Worm (Caenorhabditis elegans) whole organism, mixed stage, embryonic: ENCODE data around the gene C55A6.4.

Experiments used
- bed-3 ChIP-seq: fragments of 200-800 bp; sonication (Bioruptor generic); optimal IDR thresholded peaks from 3 replicates; lab custom pipeline; 2018; ENCODE audit warnings: mild to moderate bottlenecking, missing genetic modification characterization, moderate library complexity, missing compliant biosample characterization
- blmp-1 ChIP-seq: fragments of 150-350 bp; optimal IDR thresholded peaks from 2 replicates; lab custom pipeline; 2014; ENCODE audit warnings: missing biosample characterization, missing genetic modification characterization
- ceh-39 ChIP-seq: fragments of 150-350 bp; optimal IDR thresholded peaks from 2 replicates; lab custom pipeline; 2014; ENCODE audit warnings: missing biosample characterization, missing genetic modification characterization
- ceh-43 ChIP-seq: fragments of 200-800 bp; sonication (Bioruptor generic); optimal IDR thresholded peaks from 2 replicates; lab custom pipeline; 2018; ENCODE audit warnings: mild to moderate bottlenecking, missing genetic modification characterization, moderate library complexity, missing compliant biosample characterization
- ceh-83 ChIP-seq: fragments of 200-800 bp; sonication (Bioruptor generic); optimal IDR thresholded peaks from 2 replicates; lab custom pipeline; 2018; ENCODE audit warnings: mild to moderate bottlenecking, missing genetic modification characterization, missing compliant biosample characterization
- ces-1 ChIP-seq: fragments of 150-350 bp; optimal IDR thresholded peaks from 2 replicates; lab custom pipeline; 2014; ENCODE audit warnings: missing biosample characterization, missing genetic modification reagents, missing genetic modification characterization
- cnd-1 ChIP-seq: fragments of 200-800 bp; sonication (Bioruptor generic); optimal IDR thresholded peaks from 2 replicates; lab custom pipeline; 2018; ENCODE audit warnings: mild to moderate bottlenecking, missing genetic modification characterization, missing compliant biosample characterization
- elt-1 ChIP-seq: sonication (generic microtip); optimal IDR thresholded peaks from 2 replicates; lab custom pipeline; 2017; ENCODE audit warnings: missing genetic modification characterization, mild to moderate bottlenecking, missing compliant biosample characterization, antibody characterized with exemption, moderate library complexity, borderline replicate concordance; ENCODE audit not compliant: insufficient read depth
- elt-3 ChIP-seq: fragments of 150-350 bp; optimal IDR thresholded peaks from 2 replicates; lab custom pipeline; 2014; ENCODE audit warnings: missing biosample characterization, missing genetic modification characterization
- flh-1 ChIP-seq: fragments of 200-800 bp; sonication (Bioruptor generic); optimal IDR thresholded peaks from 2 replicates; lab custom pipeline; 2018; ENCODE audit warnings: mild to moderate bottlenecking, missing genetic modification characterization, moderate library complexity, missing compliant biosample characterization
- hlh-1 ChIP-seq: fragments of 150-350 bp; optimal IDR thresholded peaks from 2 replicates; lab custom pipeline; 2014; ENCODE audit warnings: missing biosample characterization, missing genetic modification reagents, missing genetic modification characterization
- lin-13 ChIP-seq: fragments of 150-350 bp; optimal IDR thresholded peaks from 2 replicates; lab custom pipeline; 2014; ENCODE audit warnings: missing biosample characterization, missing genetic modification characterization
- lin-32 ChIP-seq: fragments of 200-800 bp; sonication (Bioruptor generic); optimal IDR thresholded peaks from 2 replicates; lab custom pipeline; 2018; ENCODE audit warnings: mild to moderate bottlenecking, missing genetic modification characterization, missing compliant biosample characterization
- lsy-2 ChIP-seq: fragments of 150-350 bp; optimal IDR thresholded peaks from 2 replicates; lab custom pipeline; 2014; ENCODE audit warnings: missing biosample characterization, missing genetic modification characterization
- mab-5 ChIP-seq: fragments of 150-350 bp; optimal IDR thresholded peaks from 2 replicates; lab custom pipeline; 2014; ENCODE audit warnings: missing biosample characterization, missing genetic modification characterization
- mep-1 ChIP-seq: fragments of 150-350 bp; optimal IDR thresholded peaks from 2 replicates; lab custom pipeline; 2017; ENCODE audit warnings: missing biosample characterization, missing genetic modification reagents, missing genetic modification characterization, inconsistent platforms
- nhr-12 ChIP-seq: fragments of 150-350 bp; optimal IDR thresholded peaks from 2 replicates; lab custom pipeline; 2014; ENCODE audit warnings: missing biosample characterization, missing genetic modification characterization
- nhr-2 ChIP-seq: fragments of 150-350 bp; optimal IDR thresholded peaks from 2 replicates; lab custom pipeline; 2014; ENCODE audit warnings: missing biosample characterization, missing genetic modification characterization
- nhr-237 ChIP-seq: fragments of 150-350 bp; optimal IDR thresholded peaks from 2 replicates; lab custom pipeline; 2014; ENCODE audit warnings: missing biosample characterization, missing genetic modification characterization
- nhr-28 ChIP-seq: fragments of 150-350 bp; optimal IDR thresholded peaks from 2 replicates; lab custom pipeline; 2014; ENCODE audit warnings: missing biosample characterization, missing genetic modification characterization
- nhr-76 ChIP-seq: sonication (generic microtip); optimal IDR thresholded peaks from 2 replicates; lab custom pipeline; 2017; ENCODE audit warnings: missing biosample characterization, missing genetic modification characterization
- pha-4 ChIP-seq: fragments of 150-350 bp; optimal IDR thresholded peaks from 2 replicates; lab custom pipeline; 2018; ENCODE audit warnings: missing biosample characterization, missing genetic modification reagents, missing genetic modification characterization
- sem-2 ChIP-seq: fragments of 200-800 bp; sonication (Bioruptor generic); optimal IDR thresholded peaks from 2 replicates; lab custom pipeline; 2018; ENCODE audit warnings: mild to moderate bottlenecking, missing genetic modification characterization, missing compliant biosample characterization
- snpc-4 ChIP-seq: fragments of 150-350 bp; optimal IDR thresholded peaks from 2 replicates; lab custom pipeline; 2014; ENCODE audit warnings: missing biosample characterization, missing genetic modification characterization
- sptf-1 ChIP-seq: sonication (generic microtip); optimal IDR thresholded peaks from 2 replicates; lab custom pipeline; 2017; ENCODE audit warnings: mild to moderate bottlenecking, missing genetic modification characterization, moderate library complexity, missing compliant biosample characterization
- tbx-8 ChIP-seq: fragments of 200-800 bp; sonication (Bioruptor generic); optimal IDR thresholded peaks from 2 replicates; lab custom pipeline; 2018; ENCODE audit warnings: mild to moderate bottlenecking, missing genetic modification characterization, moderate library complexity, missing compliant biosample characterization
- unc-120 ChIP-seq: sonication (generic microtip); optimal IDR thresholded peaks from 2 replicates; lab custom pipeline; 2017; ENCODE audit warnings: missing genetic modification characterization, missing compliant biosample characterization; ENCODE audit not compliant: poor library complexity, severe bottlenecking
- unc-39 ChIP-seq: fragments of 150-350 bp; optimal IDR thresholded peaks from 2 replicates; lab custom pipeline; 2014; ENCODE audit warnings: missing biosample characterization, missing genetic modification characterization
- unc-62 ChIP-seq: fragments of 150-350 bp; optimal IDR thresholded peaks from 2 replicates; lab custom pipeline; 2014; ENCODE audit warnings: missing biosample characterization, missing genetic modification reagents, missing genetic modification characterization
- zip-8 ChIP-seq: fragments of 150-350 bp; optimal IDR thresholded peaks from 2 replicates; lab custom pipeline; 2014; ENCODE audit warnings: missing biosample characterization, missing genetic modification characterization
- ztf-11 ChIP-seq: fragments of 150-350 bp; optimal IDR thresholded peaks from 2 replicates; lab custom pipeline; 2014; ENCODE audit warnings: missing biosample characterization, missing genetic modification characterization

The C55A6.4 gene

ce11 chrV:11531100-11531499 lies 13.4 kb upstream of the C55A6.4 start:
- TF ChIP-seq flh-1 = no peak
- no peak for TF ChIP-seq lin-13 (tag; lab: Kevin White, UChicago)
- TF ChIP-seq unc-39 (tag; lab: Kevin White, UChicago) = no peak
- no peak for TF ChIP-seq nhr-2 (tag; lab: Kevin White, UChicago)
- no peak for TF ChIP-seq ceh-43 (GFP tag; lab: Kevin White, UChicago)
- TF ChIP-seq ceh-83 (GFP tag; lab: Kevin White, UChicago) = no peak
- TF ChIP-seq nhr-12 (tag; lab: Kevin White, UChicago) = no peak
- no peak for TF ChIP-seq mep-1 (tag; lab: Kevin White, UChicago)
- TF ChIP-seq nhr-237 = no peak
- TF ChIP-seq tbx-8 (GFP tag; lab: Kevin White, UChicago) = no peak
- no peak for TF ChIP-seq lin-32 (GFP tag; lab: Kevin White, UChicago)

- TF ChIP-seq ztf-11 (tag; lab: Kevin White, UChicago) (no peak), ceh-43 (GFP tag; lab: Kevin White, UChicago) (no peak), nhr-12 (tag; lab: Kevin White, UChicago) (no peak), snpc-4 (no peak), bed-3 (GFP tag; lab: Kevin White, UChicago) (no peak), lsy-2 (no peak), blmp-1 (no peak), nhr-237 (peak; percentile 27), ceh-83 (GFP tag; lab: Kevin White, UChicago) (no peak)
These were observed 11.9 kb upstream of the C55A6.4 start for ce11 chrV:11529541-11529940.

ce11 chrV:11528633-11529327 lies 11.1 kb upstream of the C55A6.4 start:
- TF ChIP-seq unc-62 (GFP tag; lab: Kevin White, UChicago) = no peak
- TF ChIP-seq hlh-1 = peak; percentile 11
- TF ChIP-seq mep-1 (tag; lab: Kevin White, UChicago) = no peak
- peak; percentile 19 for TF ChIP-seq unc-120 (tag; lab: Kevin White, UChicago)

- TF ChIP-seq unc-120 (tag; lab: Kevin White, UChicago) (no peak), ztf-11 (tag; lab: Kevin White, UChicago) (no peak), sem-2 (GFP tag; lab: Kevin White, UChicago) (no peak), hlh-1 (no peak), elt-1 (tag; lab: Kevin White, UChicago) (no peak), nhr-12 (tag; lab: Kevin White, UChicago) (no peak), snpc-4 (no peak), elt-3 (tag; lab: Kevin White, UChicago) (no peak), blmp-1 (no peak), mab-5 (tag; lab: Kevin White, UChicago) (no peak), mep-1 (tag; lab: Kevin White, UChicago) (no peak), lin-13 (tag; lab: Kevin White, UChicago) (no peak), nhr-28 (no peak)
These were observed 9.8 kb upstream of the C55A6.4 start, which contains the start of gene ccch-1 for ce11 chrV:11527531-11527930. Gene ccch-1, plus strand, starts transcription at chrV:11527831.

- no peak for TF ChIP-seq nhr-76 (tag; lab: Kevin White, UChicago)
- TF ChIP-seq cnd-1 (tag; lab: Kevin White, UChicago) = no peak
- no peak for TF ChIP-seq pha-4 (tag; lab: Kevin White, UChicago)
- no peak for TF ChIP-seq nhr-12 (tag; lab: Kevin White, UChicago)
- TF ChIP-seq zip-8 (tag; lab: Kevin White, UChicago) = no peak
- no peak for TF ChIP-seq flh-1
- no peak for TF ChIP-seq sem-2 (GFP tag; lab: Kevin White, UChicago)
- no peak for TF ChIP-seq ces-1 (GFP tag; lab: Kevin White, UChicago)
- TF ChIP-seq unc-62 (GFP tag; lab: Kevin White, UChicago) = no peak
- no peak for TF ChIP-seq lin-13 (tag; lab: Kevin White, UChicago)
- TF ChIP-seq sptf-1 (tag; lab: Kevin White, UChicago) = no peak
- TF ChIP-seq ceh-39 (tag; lab: Kevin White, UChicago) = no peak
- TF ChIP-seq blmp-1 = no peak
- TF ChIP-seq mab-5 (tag; lab: Kevin White, UChicago) = no peak
- TF ChIP-seq elt-3 (tag; lab: Kevin White, UChicago) = no peak
- no peak for TF ChIP-seq ceh-43 (GFP tag; lab: Kevin White, UChicago)
- TF ChIP-seq nhr-237 = no peak
These were observed 9.3 kb upstream of the C55A6.4 start for ce11 chrV:11526927-11527491.
